Worm (Caenorhabditis elegans) whole organism, L2 larva: ENCODE data around the gene pad-2.

ENCODE experiments used
- C34F6.9 ChIP-seq: fragments of 150-350 bp; optimal IDR thresholded peaks from 2 replicates; lab custom pipeline; 2014; ENCODE audit warnings: missing biosample characterization, missing genetic modification characterization
- R02D3.7 ChIP-seq: fragments of 150-350 bp; optimal IDR thresholded peaks from 2 replicates; lab custom pipeline; 2014; ENCODE audit warnings: missing biosample characterization, missing genetic modification characterization
- Y55F3AM.14 ChIP-seq: fragments of 200-800 bp; sonication (Bioruptor generic); optimal IDR thresholded peaks from 2 replicates; lab custom pipeline; 2018; ENCODE audit warnings: mild to moderate bottlenecking, missing genetic modification characterization, missing compliant biosample characterization
- ZK546.5 ChIP-seq: sonication (generic microtip); optimal IDR thresholded peaks from 2 replicates; lab custom pipeline; 2017; ENCODE audit warnings: missing biosample characterization, missing genetic modification characterization
- alr-1 ChIP-seq: fragments of 150-350 bp; optimal IDR thresholded peaks from 2 replicates; lab custom pipeline; 2014; ENCODE audit warnings: missing biosample characterization, missing genetic modification characterization
- aly-2 ChIP-seq: fragments of 150-350 bp; optimal IDR thresholded peaks from 2 replicates; lab custom pipeline; 2014; ENCODE audit warnings: missing biosample characterization, missing genetic modification characterization
- ama-1 ChIP-seq: fragments of 150-350 bp; optimal IDR thresholded peaks from 2 replicates; lab custom pipeline; 2018; ENCODE audit warnings: inconsistent platforms
- blmp-1 ChIP-seq: sonication (generic microtip); optimal IDR thresholded peaks from 2 replicates; lab custom pipeline; 2017; ENCODE audit warnings: missing genetic modification characterization, mild to moderate bottlenecking, missing compliant biosample characterization, antibody characterized with exemption, moderate library complexity; ENCODE audit not compliant: insufficient read depth
- crh-2 ChIP-seq: sonication (generic microtip); optimal IDR thresholded peaks from 2 replicates; lab custom pipeline; 2017; ENCODE audit warnings: missing biosample characterization, missing genetic modification characterization
- dmd-4 ChIP-seq: sonication (generic microtip); optimal IDR thresholded peaks from 2 replicates; lab custom pipeline; 2017; ENCODE audit warnings: missing biosample characterization, missing genetic modification characterization
- egl-27 ChIP-seq: sonication (generic microtip); optimal IDR thresholded peaks from 3 replicates; lab custom pipeline; 2017; ENCODE audit warnings: missing biosample characterization, missing genetic modification reagents, missing genetic modification characterization
- elt-1 ChIP-seq: fragments of 150-350 bp; optimal IDR thresholded peaks from 2 replicates; lab custom pipeline; 2014; ENCODE audit warnings: missing biosample characterization, missing genetic modification characterization
- elt-3 ChIP-seq: sonication (generic microtip); optimal IDR thresholded peaks from 2 replicates; lab custom pipeline; 2017; ENCODE audit warnings: missing biosample characterization, missing genetic modification characterization
- fos-1 ChIP-seq: fragments of 150-350 bp; optimal IDR thresholded peaks from 2 replicates; lab custom pipeline; 2014; ENCODE audit warnings: missing biosample characterization, missing genetic modification characterization
- lin-11 ChIP-seq: fragments of 150-350 bp; sonication (generic microtip); optimal IDR thresholded peaks from 2 replicates; lab custom pipeline; 2014; ENCODE audit warnings: missing biosample characterization, missing genetic modification characterization, inconsistent platforms, mixed read lengths
- lin-13 ChIP-seq: fragments of 150-350 bp; optimal IDR thresholded peaks from 2 replicates; lab custom pipeline; 2014; ENCODE audit warnings: missing biosample characterization, missing genetic modification reagents, missing genetic modification characterization
- lsy-2 ChIP-seq, 2 experiments: fragments of 150-350 bp in 1 of 2; sonication (generic microtip) in 1 of 2; optimal IDR thresholded peaks; 2 replicates each; lab custom pipeline; 2014 to 2017; ENCODE audit warnings: missing biosample characterization in 2 of 2, missing genetic modification characterization in 2 of 2
- mab-5 ChIP-seq: fragments of 150-350 bp; optimal IDR thresholded peaks from 2 replicates; lab custom pipeline; 2014; ENCODE audit warnings: missing biosample characterization, missing genetic modification characterization
- nhr-10 ChIP-seq: sonication (generic microtip); optimal IDR thresholded peaks from 2 replicates; lab custom pipeline; 2017; ENCODE audit warnings: missing biosample characterization, missing genetic modification characterization
- nhr-12 ChIP-seq: fragments of 150-350 bp; optimal IDR thresholded peaks from 2 replicates; lab custom pipeline; 2014; ENCODE audit warnings: missing biosample characterization, missing genetic modification characterization
- nhr-129 ChIP-seq: fragments of 150-350 bp; optimal IDR thresholded peaks from 2 replicates; lab custom pipeline; 2014; ENCODE audit warnings: missing biosample characterization, missing genetic modification characterization
- nhr-21 ChIP-seq: fragments of 150-350 bp; optimal IDR thresholded peaks from 2 replicates; lab custom pipeline; 2014; ENCODE audit warnings: missing biosample characterization, missing genetic modification characterization
- nhr-23 ChIP-seq: fragments of 150-350 bp; optimal IDR thresholded peaks from 2 replicates; lab custom pipeline; 2014; ENCODE audit warnings: missing biosample characterization, missing genetic modification reagents, missing genetic modification characterization
- nhr-237 ChIP-seq: fragments of 150-350 bp; optimal IDR thresholded peaks from 2 replicates; lab custom pipeline; 2014; ENCODE audit warnings: missing biosample characterization, missing genetic modification characterization
- nhr-6 ChIP-seq: fragments of 150-350 bp; optimal IDR thresholded peaks from 2 replicates; lab custom pipeline; 2014; ENCODE audit warnings: missing biosample characterization, missing genetic modification characterization
- nhr-77 ChIP-seq: fragments of 150-350 bp; optimal IDR thresholded peaks from 2 replicates; lab custom pipeline; 2014; ENCODE audit warnings: missing biosample characterization, missing genetic modification characterization
- peb-1 ChIP-seq: fragments of 150-350 bp; optimal IDR thresholded peaks from 2 replicates; lab custom pipeline; 2014; ENCODE audit warnings: missing biosample characterization, missing genetic modification characterization
- sem-4 ChIP-seq: fragments of 150-350 bp; optimal IDR thresholded peaks from 2 replicates; lab custom pipeline; 2014; ENCODE audit warnings: missing biosample characterization, missing genetic modification reagents, missing genetic modification characterization
- skn-1 ChIP-seq: sonication (generic microtip); optimal IDR thresholded peaks from 2 replicates; lab custom pipeline; 2017; ENCODE audit warnings: missing biosample characterization, missing genetic modification characterization
- snpc-4 ChIP-seq: fragments of 150-350 bp; optimal IDR thresholded peaks from 2 replicates; lab custom pipeline; 2014; ENCODE audit warnings: missing biosample characterization, missing genetic modification characterization
- unc-55 ChIP-seq: fragments of 150-350 bp; sonication (generic microtip); optimal IDR thresholded peaks from 3 replicates; lab custom pipeline; 2014; ENCODE audit warnings: missing biosample characterization, missing genetic modification reagents, missing genetic modification characterization
- unc-62 ChIP-seq: fragments of 150-350 bp; optimal IDR thresholded peaks from 2 replicates; lab custom pipeline; 2014; ENCODE audit warnings: missing biosample characterization, missing genetic modification reagents, missing genetic modification characterization
- zag-1 ChIP-seq: fragments of 150-350 bp; optimal IDR thresholded peaks from 2 replicates; lab custom pipeline; 2014; ENCODE audit warnings: missing biosample characterization, missing genetic modification characterization
- ztf-11 ChIP-seq: sonication (generic microtip); optimal IDR thresholded peaks from 2 replicates; lab custom pipeline; 2017; ENCODE audit warnings: missing biosample characterization, missing genetic modification characterization
- ztf-4 ChIP-seq: fragments of 150-350 bp; optimal IDR thresholded peaks from 2 replicates; lab custom pipeline; 2014; ENCODE audit warnings: missing biosample characterization, missing genetic modification characterization

The pad-2 gene

DNA sequence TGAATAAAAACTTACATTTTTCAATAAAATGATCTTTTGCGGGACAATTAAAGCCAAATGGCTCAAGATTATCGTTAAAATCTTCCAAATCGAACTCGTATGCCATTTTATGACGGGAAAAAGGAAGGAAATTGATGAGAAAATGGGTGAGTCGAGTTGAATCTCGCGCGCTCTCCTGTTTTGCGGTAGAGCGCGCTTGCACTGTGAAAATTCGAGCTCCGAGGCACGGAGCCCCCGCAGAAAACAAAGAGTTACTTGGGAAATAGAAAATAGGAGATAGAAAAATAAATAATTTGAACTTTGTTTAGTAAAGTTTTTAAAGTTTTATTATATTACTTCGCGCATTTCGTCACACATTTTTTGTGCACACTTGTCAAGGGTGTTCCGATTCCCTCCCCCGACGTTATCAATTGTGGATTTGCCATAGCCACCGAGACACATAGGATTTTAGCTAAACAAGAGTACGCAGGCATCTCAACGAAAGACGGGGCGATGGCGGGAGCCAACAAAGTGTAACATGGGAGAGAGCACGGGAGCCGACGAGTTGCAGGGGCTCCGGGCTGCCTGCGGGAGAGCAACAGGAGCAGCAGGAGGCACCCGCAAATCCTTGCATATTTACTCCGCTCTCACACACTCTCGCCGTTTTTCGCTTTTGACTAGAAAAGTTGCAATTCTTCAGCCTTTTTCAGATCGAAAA, 30.3 kb upstream of the pad-2 start, which contains the start of the genes div-1 and cor-1 (continued):
- no peak for TF ChIP-seq nhr-77
- no peak for TF ChIP-seq nhr-6 (tag; lab: Kevin White, UChicago)
- no peak for TF ChIP-seq zag-1 (tag; lab: Kevin White, UChicago)
- TF ChIP-seq elt-3: no peak
- peak; percentile 38 for TF ChIP-seq C34F6.9 (tag; lab: Kevin White, UChicago)
- peak; percentile 37 for TF ChIP-seq crh-2 (tag; lab: Kevin White, UChicago)

DNA sequence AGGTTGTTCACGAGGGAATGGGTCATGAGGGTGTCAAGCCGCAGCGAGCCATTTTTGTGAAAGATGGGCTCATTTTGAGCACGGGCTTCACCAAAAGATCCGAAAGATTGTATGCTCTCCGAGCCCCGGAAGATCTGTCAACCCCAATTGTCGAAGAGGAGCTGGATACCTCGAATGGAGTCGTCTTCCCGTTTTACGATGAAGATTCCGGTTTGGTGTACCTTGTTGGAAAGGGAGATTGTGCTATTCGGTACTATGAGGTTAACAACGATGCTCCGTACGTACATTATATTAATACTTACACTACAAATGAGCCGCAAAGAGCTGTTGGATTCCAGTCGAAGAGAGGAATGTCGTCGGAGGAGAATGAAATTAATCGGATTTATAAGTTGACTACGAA, 27.8 kb upstream of the pad-2 start:
- TF ChIP-seq nhr-129 (tag; lab: Kevin White, UChicago) (no peak), Y55F3AM.14 (GFP tag; lab: Kevin White, UChicago) (no peak), ztf-4 (no peak), unc-62 (GFP tag; lab: Kevin White, UChicago) (no peak), alr-1 (tag; lab: Kevin White, UChicago) (no peak), nhr-23 (tag; lab: Kevin White, UChicago) (no peak), egl-27 (tag; lab: Kevin White, UChicago) (no peak)

DNA sequence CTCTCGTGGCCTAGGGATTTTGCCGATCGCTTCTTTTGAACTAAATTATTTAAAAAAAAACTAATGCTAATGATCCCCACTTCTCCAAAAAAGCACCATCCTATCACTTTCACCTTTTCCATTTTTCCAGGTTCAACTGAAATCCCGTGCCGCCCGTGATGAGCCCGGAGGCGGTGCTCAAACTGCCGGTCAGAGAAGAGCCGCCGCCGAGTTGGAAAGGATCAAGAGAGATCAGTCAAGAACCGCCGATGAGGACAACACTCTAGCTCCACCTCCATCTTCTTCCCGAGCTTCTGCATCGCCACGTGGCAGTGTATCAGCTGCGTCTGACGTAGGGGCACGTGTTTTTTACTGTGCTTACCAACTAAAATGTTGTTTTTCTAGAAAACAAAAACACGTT, 25.6 kb upstream of the pad-2 start:
- TF ChIP-seq snpc-4 (tag; lab: Kevin White, UChicago) (no peak), lsy-2 (tag; optimal IDR thresholded peaks at IDR 0.05; lab: Kevin White, UChicago) (no peak), nhr-21 (tag; lab: Kevin White, UChicago) (no peak), peb-1 (tag; lab: Kevin White, UChicago) (no peak), nhr-237 (tag; lab: Kevin White, UChicago) (no peak), lin-13 (no peak), C34F6.9 (tag; lab: Kevin White, UChicago) (no peak), aly-2 (tag; lab: Kevin White, UChicago) (no peak), fos-1 (tag; lab: Kevin White, UChicago) (no peak), ztf-11 (no peak), egl-27 (tag; lab: Kevin White, UChicago) (no peak), lin-11 (tag; lab: Kevin White, UChicago) (no peak), ama-1 (lab: Kevin White, UChicago) (no peak), nhr-10 (tag; lab: Kevin White, UChicago) (no peak), mab-5 (tag; lab: Kevin White, UChicago) (no peak), ztf-4 (no peak), nhr-12 (no peak), elt-1 (tag; lab: Kevin White, UChicago) (no peak)

DNA sequence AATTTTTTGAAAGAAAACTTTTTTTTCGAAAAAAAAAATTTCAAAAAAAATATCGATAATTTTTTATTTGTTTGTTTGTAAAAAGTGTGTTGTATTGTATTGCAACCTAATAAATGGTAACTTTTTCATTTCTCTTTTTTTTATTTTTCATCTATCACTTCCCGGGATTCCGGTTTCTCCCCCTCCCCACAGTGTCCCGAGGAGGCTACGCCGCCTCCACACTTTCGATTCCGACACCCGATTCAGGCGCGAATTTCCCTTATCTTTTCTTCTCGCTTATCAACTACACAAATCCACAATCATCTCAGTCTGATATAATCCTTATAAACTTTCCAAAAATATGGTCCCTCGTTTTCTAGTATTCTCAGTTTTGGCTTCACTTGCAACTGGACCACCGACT, 24.3 kb upstream of the pad-2 start, which contains the start of gene R01H10.4:
Gene R01H10.4, plus strand, starts transcription at position 236 of the 400 bp plus-strand sequence.
- TF ChIP-seq snpc-4 (tag; lab: Kevin White, UChicago): no peak
- TF ChIP-seq, all 48 proteins: peak for 0

DNA sequence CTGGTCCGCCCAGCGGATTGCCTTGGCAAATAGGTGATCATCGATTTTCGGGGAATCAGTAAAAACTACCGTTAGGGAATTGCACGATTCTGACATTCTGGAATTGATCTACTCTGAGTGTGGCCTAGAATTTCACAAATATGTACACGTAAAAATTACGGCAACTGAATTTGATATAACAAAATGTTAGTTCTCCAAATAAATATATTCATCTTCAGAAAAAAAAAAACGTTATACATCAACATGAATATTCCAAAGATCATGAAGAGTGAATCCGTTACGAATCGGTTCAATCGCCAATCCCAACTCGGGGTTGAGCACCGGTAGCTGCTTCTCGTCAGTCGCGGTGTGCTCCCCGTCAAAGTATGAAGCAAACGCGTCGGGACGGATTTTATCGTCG, 20.3 kb upstream of the pad-2 start, which contains the start of gene rip-1:
Gene rip-1, minus strand, starts transcription at position 101 of the 400 bp plus-strand sequence.
- TF ChIP-seq sem-4 (tag; lab: Kevin White, UChicago) (no peak), nhr-6 (tag; lab: Kevin White, UChicago) (no peak), nhr-10 (tag; lab: Kevin White, UChicago) (no peak), crh-2 (tag; lab: Kevin White, UChicago) (no peak), lin-11 (tag; lab: Kevin White, UChicago) (no peak), peb-1 (tag; lab: Kevin White, UChicago) (no peak), unc-55 (no peak), ZK546.5 (tag; lab: Kevin White, UChicago) (no peak), dmd-4 (tag; lab: Kevin White, UChicago) (no peak), blmp-1 (tag; lab: Kevin White, UChicago) (no peak), skn-1 (no peak), R02D3.7 (tag; lab: Kevin White, UChicago) (no peak), elt-1 (tag; lab: Kevin White, UChicago) (no peak)
